Worm (Caenorhabditis elegans) whole organism, young adult: ENCODE results near the gene F36G3.3.

Experiments
- B0035.1 ChIP-seq: sonication (generic microtip); optimal IDR thresholded peaks from 2 replicates; lab custom pipeline; 2016; ENCODE audit warnings: missing genetic modification characterization, mild to moderate bottlenecking, missing compliant biosample characterization, missing genotype, missing genetic modification reagents
- F23B12.7 ChIP-seq: sonication (generic microtip); optimal IDR thresholded peaks from 2 replicates; lab custom pipeline; 2017; ENCODE audit warnings: missing genetic modification characterization, mild to moderate bottlenecking, missing compliant biosample characterization, antibody characterized with exemption, moderate library complexity; ENCODE audit not compliant: insufficient read depth
- F57C9.4 ChIP-seq: sonication (generic microtip); optimal IDR thresholded peaks from 2 replicates; lab custom pipeline; 2017; ENCODE audit warnings: mild to moderate bottlenecking, missing genetic modification characterization, missing compliant biosample characterization
- K11D2.4 ChIP-seq: fragments of 200-800 bp; sonication (Bioruptor generic); IDR thresholded peaks from 2 replicates; pipeline ENCODE4 v1.3.6; 2022; ENCODE audit warnings: missing genetic modification reagents, missing genetic modification characterization, missing compliant biosample characterization
- K12H6.12 ChIP-seq: fragments of 200-800 bp; sonication (Bioruptor generic); optimal IDR thresholded peaks from 2 replicates; lab custom pipeline; 2018; ENCODE audit warnings: mild to moderate bottlenecking, missing genetic modification characterization, missing compliant biosample characterization
- T26A5.8 ChIP-seq: sonication (generic microtip); optimal IDR thresholded peaks from 2 replicates; lab custom pipeline; 2016; ENCODE audit warnings: missing genetic modification characterization, missing compliant biosample characterization
- Y56A3A.18 ChIP-seq: fragments of 200-800 bp; sonication (Bioruptor generic); IDR thresholded peaks from 2 replicates; pipeline ENCODE4 v1.3.6; 2022; ENCODE audit warnings: missing genetic modification reagents, missing genetic modification characterization, missing compliant biosample characterization
- ama-1 ChIP-seq, 3 experiments: fragments of 150-350 bp in 1 of 3; sonication (generic microtip) in 2 of 3; optimal IDR thresholded peaks; 2 replicates each; lab custom pipeline; 2014 to 2018; ENCODE audit warnings: missing biosample characterization in 2 of 3, missing genetic modification characterization in 2 of 3, missing genetic modification reagents in 2 of 3
- atf-7 ChIP-seq: sonication (generic microtip); optimal IDR thresholded peaks from 2 replicates; lab custom pipeline; 2017; ENCODE audit warnings: mild to moderate bottlenecking, missing genetic modification characterization, missing compliant biosample characterization
- attf-3 ChIP-seq: fragments of 200-800 bp; sonication (Bioruptor generic); conservative IDR thresholded peaks from 2 replicates; pipeline ENCODE4 v1.3.6; 2022; ENCODE audit warnings: missing genetic modification reagents, missing genetic modification characterization, missing compliant biosample characterization
- attf-5 ChIP-seq: fragments of 200-800 bp; sonication (Bioruptor generic); optimal IDR thresholded peaks from 2 replicates; lab custom pipeline; 2018; ENCODE audit warnings: mild to moderate bottlenecking, missing genetic modification characterization, missing compliant biosample characterization
- cebp-1 ChIP-seq, 2 experiments: fragments of 200-800 bp in 1 of 2; sonication (Bioruptor generic) in 1 of 2; sonication (generic microtip) in 1 of 2; IDR thresholded peaks in 1 of 2; optimal IDR thresholded peaks in 1 of 2; 2 replicates each; pipeline versions ENCODE4 v1.3.6 to Lab custom; 2017 to 2022; ENCODE audit warnings: missing compliant biosample characterization in 2 of 2, missing genetic modification characterization in 2 of 2, mild to moderate bottlenecking in 1 of 2, missing genetic modification reagents in 1 of 2, moderate library complexity in 1 of 2
- ceh-100 ChIP-seq: fragments of 200-800 bp; sonication (Bioruptor generic); IDR thresholded peaks from 2 replicates; pipeline ENCODE4 v1.3.6; 2022; ENCODE audit warnings: missing genetic modification reagents, missing genetic modification characterization, missing compliant biosample characterization
- ceh-27 ChIP-seq: fragments of 200-800 bp; sonication (Bioruptor generic); optimal IDR thresholded peaks from 2 replicates; lab custom pipeline; 2018; ENCODE audit warnings: mild to moderate bottlenecking, missing genetic modification characterization, moderate library complexity, missing compliant biosample characterization
- ceh-40 ChIP-seq: fragments of 200-800 bp; sonication (Bioruptor generic); IDR thresholded peaks from 2 replicates; pipeline ENCODE4 v1.3.6; 2022; ENCODE audit warnings: missing genetic modification characterization, missing compliant biosample characterization
- die-1 ChIP-seq: sonication (generic microtip); optimal IDR thresholded peaks from 2 replicates; lab custom pipeline; 2016; ENCODE audit warnings: missing genotype, mild to moderate bottlenecking, missing genetic modification characterization, missing compliant biosample characterization
- dox-1 ChIP-seq: fragments of 200-800 bp; sonication (Bioruptor generic); IDR thresholded peaks from 2 replicates; pipeline ENCODE4 v1.3.6; 2022; ENCODE audit warnings: missing genetic modification reagents, missing genetic modification characterization, missing compliant biosample characterization
- ets-4 ChIP-seq: fragments of 200-800 bp; sonication (Bioruptor generic); optimal IDR thresholded peaks from 2 replicates; lab custom pipeline; 2018; ENCODE audit warnings: mild to moderate bottlenecking, missing genetic modification characterization, missing compliant biosample characterization
- hlh-12 ChIP-seq: sonication (generic microtip); optimal IDR thresholded peaks from 2 replicates; lab custom pipeline; 2016; ENCODE audit warnings: missing genetic modification characterization, missing compliant biosample characterization
- hmg-1.2 ChIP-seq: fragments of 200-800 bp; sonication (Bioruptor generic); IDR thresholded peaks from 2 replicates; pipeline ENCODE4 v1.3.6; 2022; ENCODE audit warnings: missing genetic modification reagents, missing genetic modification characterization, missing compliant biosample characterization
- hrde-1 ChIP-seq: sonication (generic microtip); optimal IDR thresholded peaks from 2 replicates; lab custom pipeline; 2016; ENCODE audit warnings: missing genetic modification characterization, mild to moderate bottlenecking, missing compliant biosample characterization, moderate library complexity, missing genotype, missing genetic modification reagents, borderline replicate concordance
- hsf-1 ChIP-seq: fragments of 200-800 bp; sonication (Bioruptor generic); IDR thresholded peaks from 2 replicates; pipeline ENCODE4 v1.3.6; 2022; ENCODE audit warnings: missing genetic modification reagents, missing genetic modification characterization, missing compliant biosample characterization
- mcd-1 ChIP-seq: fragments of 200-800 bp; sonication (Bioruptor generic); IDR thresholded peaks from 2 replicates; pipeline ENCODE4 v1.3.6; 2022; ENCODE audit warnings: missing genetic modification reagents, missing genetic modification characterization, missing compliant biosample characterization
- mel-28 ChIP-seq: sonication (generic microtip); optimal IDR thresholded peaks from 2 replicates; lab custom pipeline; 2016; ENCODE audit warnings: borderline replicate concordance, mild to moderate bottlenecking, missing genetic modification characterization, missing compliant biosample characterization
- nfya-2 ChIP-seq: fragments of 200-800 bp; sonication (Bioruptor generic); IDR thresholded peaks from 2 replicates; pipeline ENCODE4 v1.3.6; 2022; ENCODE audit warnings: missing genetic modification reagents, missing genetic modification characterization, missing compliant biosample characterization
- nhr-120 ChIP-seq: fragments of 200-800 bp; sonication (Bioruptor generic); IDR thresholded peaks from 2 replicates; pipeline ENCODE4 v1.3.6; 2022; ENCODE audit warnings: missing genetic modification characterization, missing compliant biosample characterization
- nhr-80 ChIP-seq: sonication (generic microtip); optimal IDR thresholded peaks from 2 replicates; lab custom pipeline; 2016; ENCODE audit warnings: missing genetic modification characterization, missing compliant biosample characterization
- pha-4 ChIP-seq: fragments of 150-350 bp; sonication (generic microtip); optimal IDR thresholded peaks from 2 replicates; lab custom pipeline; 2014; ENCODE audit warnings: missing biosample characterization, missing genetic modification reagents, missing genetic modification characterization
- rcor-1 ChIP-seq: fragments of 200-800 bp; sonication (Bioruptor generic); IDR thresholded peaks from 2 replicates; pipeline ENCODE4 v1.3.6; 2022; ENCODE audit warnings: missing genetic modification reagents, missing genetic modification characterization, missing compliant biosample characterization
- rpc-1 ChIP-seq, 2 experiments: fragments of 150-350 bp in 1 of 2; sonication (generic microtip) in 1 of 2; optimal IDR thresholded peaks; 2 replicates each; lab custom pipeline; 2014 to 2018; ENCODE audit warnings: missing biosample characterization in 1 of 2, missing genetic modification characterization in 1 of 2, missing genetic modification reagents in 1 of 2, missing genotype in 1 of 2
- sea-2 ChIP-seq: fragments of 200-800 bp; sonication (Bioruptor generic); IDR thresholded peaks from 2 replicates; pipeline ENCODE4 v1.3.6; 2022; ENCODE audit warnings: missing genetic modification characterization, missing compliant biosample characterization
- snpc-1.3 ChIP-seq: sonication (generic microtip); optimal IDR thresholded peaks from 2 replicates; lab custom pipeline; 2017; ENCODE audit warnings: missing genetic modification characterization, mild to moderate bottlenecking, missing compliant biosample characterization, antibody characterized with exemption, moderate library complexity, missing genotype, missing genetic modification reagents; ENCODE audit not compliant: insufficient read depth
- snpc-3.4 ChIP-seq: sonication (generic microtip); optimal IDR thresholded peaks from 2 replicates; lab custom pipeline; 2017; ENCODE audit warnings: missing genetic modification characterization, mild to moderate bottlenecking, missing compliant biosample characterization, antibody characterized with exemption, moderate library complexity, missing genotype, missing genetic modification reagents
- snpc-4 ChIP-seq, 5 experiments: fragments of 150-350 bp in 1 of 5; sonication (generic microtip) in 4 of 5; optimal IDR thresholded peaks; 2 replicates each; lab custom pipeline; 2014 to 2018; ENCODE audit warnings: missing genetic modification characterization in 5 of 5, missing biosample characterization in 3 of 5, antibody characterized with exemption in 2 of 5, mild to moderate bottlenecking in 2 of 5, missing compliant biosample characterization in 2 of 5, missing genotype in 2 of 5, moderate library complexity in 2 of 5, missing genetic modification reagents in 1 of 5
- somi-1 ChIP-seq: fragments of 200-800 bp; sonication (Bioruptor generic); optimal IDR thresholded peaks from 2 replicates; lab custom pipeline; 2018; ENCODE audit warnings: mild to moderate bottlenecking, missing genetic modification characterization, missing compliant biosample characterization
- unc-62 ChIP-seq: fragments of 150-350 bp; optimal IDR thresholded peaks from 2 replicates; lab custom pipeline; 2014; ENCODE audit warnings: missing biosample characterization, missing genetic modification reagents, missing genetic modification characterization
- ztf-26 ChIP-seq: sonication (generic microtip); optimal IDR thresholded peaks from 2 replicates; lab custom pipeline; 2017; ENCODE audit warnings: missing genetic modification characterization, missing compliant biosample characterization
- ztf-28 ChIP-seq: fragments of 200-800 bp; sonication (Bioruptor generic); IDR thresholded peaks from 2 replicates; pipeline ENCODE4 v1.3.6; 2022; ENCODE audit warnings: missing genetic modification reagents, missing genetic modification characterization, missing compliant biosample characterization
- ztf-6 ChIP-seq: fragments of 200-800 bp; sonication (Bioruptor generic); IDR thresholded peaks from 2 replicates; pipeline ENCODE4 v1.3.6; 2022; ENCODE audit warnings: missing genetic modification reagents, missing genetic modification characterization, missing compliant biosample characterization

F36G3.3 gene

DNA sequence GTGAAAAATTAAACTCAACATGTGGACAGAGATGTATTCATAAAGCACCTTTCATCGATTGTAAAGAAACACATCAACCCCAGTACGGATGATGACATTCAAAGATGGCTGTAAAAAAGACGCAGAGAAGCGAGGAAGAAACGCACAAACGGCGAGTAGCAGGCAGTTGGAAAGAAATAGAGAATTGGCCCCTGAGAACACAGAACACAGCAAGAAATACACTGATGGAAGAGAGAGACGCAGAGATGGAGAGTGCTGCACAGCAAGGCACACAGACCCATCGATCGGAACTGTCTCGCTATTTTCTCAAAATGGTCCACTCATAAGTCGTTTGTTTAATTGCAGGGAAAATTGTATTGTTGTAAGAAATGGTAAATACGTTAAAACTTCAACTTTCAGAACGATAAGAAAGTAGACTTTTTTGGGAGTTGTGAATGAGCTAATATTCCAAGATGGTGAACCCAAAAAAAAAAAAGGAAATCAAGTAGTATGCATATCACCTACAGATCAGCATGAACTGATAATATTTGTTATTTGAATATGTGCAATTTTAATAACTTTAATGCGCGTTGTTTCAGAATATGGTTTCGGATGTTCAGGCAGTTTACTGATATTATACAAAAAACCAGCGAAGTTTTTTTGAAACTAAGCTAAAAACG is 24.1 kb downstream of the F36G3.3 start (continued):
- 0 out of 2 replicates have a peak, but pooled peaks have one; percentile 47 for TF ChIP-seq dox-1
- no peak for TF ChIP-seq B0035.1
- no peak for TF ChIP-seq ceh-40 (GFP tag; lab: Robert Waterston, UW)
- TF ChIP-seq K11D2.4 (GFP tag; lab: Robert Waterston, UW) = 0 out of 2 replicates have a peak, but pooled peaks have one; percentile 51
- TF ChIP-seq sea-2 = no peak

DNA sequence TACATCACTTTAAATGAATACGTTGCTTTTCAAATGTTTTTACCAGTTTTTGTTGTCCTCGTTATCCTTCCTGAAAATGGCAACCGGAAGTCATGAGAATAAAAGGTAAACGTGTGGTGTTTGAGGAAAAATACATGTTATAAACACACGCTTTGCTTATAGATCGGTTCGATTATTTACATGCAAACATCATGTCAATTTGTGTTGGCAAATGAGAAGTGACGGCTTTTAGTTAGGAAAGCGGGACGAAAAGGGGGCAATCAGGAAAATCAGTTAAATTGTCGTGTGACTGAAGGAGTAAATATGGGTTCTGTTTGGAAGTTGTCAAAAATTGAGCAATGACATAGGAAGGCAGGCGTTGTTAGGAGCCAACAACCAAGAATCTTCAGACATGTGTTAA is 32.6 kb downstream of the F36G3.3 start, which contains the start of gene rrc-1:
rrc-1 (minus strand) TSS at position 74 of the 400 bp plus-strand sequence.
- TF ChIP-seq ztf-6 (GFP tag; lab: Robert Waterston, UW) = no peak
- no peak for TF ChIP-seq nfya-2
- no peak for TF ChIP-seq atf-7 (tag; lab: Kevin White, UChicago)
- TF ChIP-seq die-1 (tag; lab: Kevin White, UChicago) = no peak
- no peak for TF ChIP-seq F57C9.4 (tag; lab: Kevin White, UChicago)
- TF ChIP-seq unc-62 (GFP tag; lab: Kevin White, UChicago) = no peak
- no peak for TF ChIP-seq snpc-3.4 (tag; lab: Kevin White, UChicago)
- TF ChIP-seq T26A5.8 (tag; lab: Kevin White, UChicago) = no peak
- TF ChIP-seq snpc-1.3 (tag; lab: Kevin White, UChicago) = no peak
- no peak for TF ChIP-seq mel-28 (tag; lab: Kevin White, UChicago)
- no peak for TF ChIP-seq Y56A3A.18 (GFP tag; lab: Robert Waterston, UW)
- TF ChIP-seq ets-4 (GFP tag; lab: Kevin White, UChicago) = no peak
- TF ChIP-seq ztf-28 = no peak
- TF ChIP-seq somi-1 (GFP tag; lab: Kevin White, UChicago) = no peak
- no peak for TF ChIP-seq rpc-1 (optimal IDR thresholded peaks at IDR 0.05; lab: Kevin White, UChicago)
- no peak for TF ChIP-seq rpc-1 (tag; optimal IDR thresholded peaks at IDR 0.05; lab: Kevin White, UChicago)
- no peak for TF ChIP-seq ama-1 (optimal IDR thresholded peaks at IDR 0.05; lab: Kevin White, UChicago)
- no peak for TF ChIP-seq ama-1 (GFP tag; optimal IDR thresholded peaks at IDR 0.05; lab: Kevin White, UChicago)
- TF ChIP-seq pha-4 (tag; lab: Kevin White, UChicago) = no peak
- TF ChIP-seq ceh-100 (GFP tag; lab: Robert Waterston, UW) = no peak
- no peak for TF ChIP-seq nhr-120 (GFP tag; lab: Robert Waterston, UW)
- TF ChIP-seq attf-3 (GFP tag; lab: Robert Waterston, UW) = no peak

DNA sequence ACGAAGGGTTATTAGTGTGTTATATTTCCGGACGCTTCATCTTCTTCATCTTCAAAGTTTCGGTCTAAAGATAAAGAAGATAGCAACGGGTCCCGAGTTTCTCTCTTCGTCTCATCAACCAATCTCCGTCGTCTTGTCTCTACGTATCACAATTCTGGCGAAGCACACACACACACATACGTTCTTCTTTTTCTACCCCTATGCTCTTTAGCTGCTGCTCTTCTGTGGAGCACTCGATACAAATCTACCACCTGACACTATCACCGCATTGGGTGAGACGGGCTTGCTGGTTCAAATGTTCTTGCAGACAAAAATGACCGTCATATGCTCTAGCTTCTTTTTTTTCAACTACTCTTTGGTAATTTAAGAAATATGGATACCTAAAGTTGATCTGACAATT is 33.7 kb downstream of the F36G3.3 start:
- no peak for TF ChIP-seq hrde-1 (tag; lab: Kevin White, UChicago)

DNA sequence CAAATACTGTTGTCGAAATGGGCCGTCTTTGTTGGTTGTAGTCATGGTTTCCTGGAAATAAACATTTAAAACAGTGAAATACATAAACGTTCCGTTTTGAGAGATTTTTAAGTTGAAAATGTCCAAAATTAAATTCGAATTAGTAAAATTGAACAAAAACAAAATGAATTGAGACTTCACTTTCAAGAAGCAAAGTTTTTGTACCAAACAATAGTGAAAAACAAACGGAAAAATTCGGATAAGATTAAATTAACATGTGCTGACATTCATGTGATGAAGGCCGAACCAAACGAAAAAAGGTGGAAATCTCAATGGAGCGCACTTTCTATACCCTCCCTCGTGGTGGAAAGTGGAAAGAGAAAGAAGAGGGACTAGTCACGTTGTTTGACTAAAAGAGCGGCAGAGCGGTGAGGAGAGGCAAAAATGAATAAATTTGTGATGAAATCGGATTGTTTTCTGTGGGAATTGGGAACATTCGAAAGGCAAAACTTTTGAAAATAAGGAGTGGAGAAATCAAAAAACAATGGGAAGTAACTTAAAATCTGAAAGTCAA is 39.4 kb downstream of the F36G3.3 start, which contains the start of gene ipla-2:
ipla-2 (minus strand) TSS at position 51 of the 553 bp plus-strand sequence.
- TF ChIP-seq K12H6.12 = peak; percentile 48
- peak; percentile 37 for TF ChIP-seq ceh-27
- no peak for TF ChIP-seq hsf-1 (GFP tag; lab: Robert Waterston, UW)
- TF ChIP-seq cebp-1 (GFP tag; IDR thresholded peaks at IDR 0.05; lab: Robert Waterston, UW) = peak; percentile 74
- peak; percentile 90 for TF ChIP-seq cebp-1 (tag; optimal IDR thresholded peaks at IDR 0.05; lab: Kevin White, UChicago)
- TF ChIP-seq F23B12.7 (tag; lab: Kevin White, UChicago) = peak; percentile 17
- TF ChIP-seq hmg-1.2 (GFP tag; lab: Robert Waterston, UW) = peak; percentile 36; the same call in 1 of the 2 replicates
- TF ChIP-seq attf-5 (GFP tag; lab: Kevin White, UChicago) = peak; percentile 69
- no peak for TF ChIP-seq hlh-12 (tag; lab: Kevin White, UChicago)
- TF ChIP-seq rcor-1 = no peak
- no peak for TF ChIP-seq snpc-4 (GFP tag; optimal IDR thresholded peaks at IDR 0.05; lab: Kevin White, UChicago)
- TF ChIP-seq snpc-4 (tag; optimal IDR thresholded peaks at IDR 0.05; lab: Kevin White, UChicago) = peak in 1 of 4 experiments; percentile 21
- TF ChIP-seq ztf-26 = no peak
- TF ChIP-seq mcd-1 (GFP tag; lab: Robert Waterston, UW) = peak; percentile 88
- TF ChIP-seq dox-1 = 0 out of 2 replicates have a peak, but pooled peaks have one; percentile 14
- peak; percentile 72 for TF ChIP-seq nhr-80
- TF ChIP-seq K11D2.4 (GFP tag; lab: Robert Waterston, UW) = no peak
